Fruit fly (Drosophila melanogaster) whole organism, wandering third instar larva: Measurements from ENCODE around the gene CG33552.

Experiments
- Abd-B ChIP-seq: fragments of >200 bp; optimal IDR thresholded peaks from 2 replicates; lab custom pipeline; 2017; ENCODE audit warnings: missing biosample characterization, missing genetic modification characterization
- CG32264 ChIP-seq: fragments of 200-800 bp; sonication (Bioruptor generic); optimal IDR thresholded peaks from 2 replicates; lab custom pipeline; 2016; ENCODE audit warnings: missing biosample characterization, missing genetic modification characterization
- CG9705 ChIP-seq: fragments of 200-800 bp; sonication (Bioruptor generic); optimal IDR thresholded peaks from 2 replicates; lab custom pipeline; 2018; ENCODE audit warnings: missing biosample characterization, mild to moderate bottlenecking, missing genetic modification characterization
- CrebA ChIP-seq: fragments of 200-800 bp; sonication (Bioruptor generic); optimal IDR thresholded peaks from 2 replicates; lab custom pipeline; 2016; ENCODE audit warnings: missing biosample characterization, mild to moderate bottlenecking, missing genetic modification characterization, borderline replicate concordance
- Dfd ChIP-seq: fragments of >200 bp; optimal IDR thresholded peaks from 2 replicates; lab custom pipeline; 2017; ENCODE audit warnings: missing biosample characterization, missing genetic modification characterization
- Dif ChIP-seq: fragments of 200-275, 200-300 bp; sonication (Bioruptor generic); optimal IDR thresholded peaks from 2 replicates; lab custom pipeline; 2018; ENCODE audit warnings: missing biosample characterization, missing genetic modification characterization; ENCODE audit not compliant: partially characterized antibody
- GATAd ChIP-seq: sonication (Bioruptor generic); optimal IDR thresholded peaks from 2 replicates; lab custom pipeline; 2016; ENCODE audit warnings: missing biosample characterization, missing genetic modification characterization
- HLH106 ChIP-seq: fragments of 200-800 bp; optimal IDR thresholded peaks from 3 replicates; lab custom pipeline; 2019; ENCODE audit warnings: missing biosample characterization, mild to moderate bottlenecking, missing genetic modification characterization, moderate library complexity
- Hnf4 ChIP-seq: fragments of 200-800 bp; sonication (Bioruptor generic); optimal IDR thresholded peaks from 2 replicates; lab custom pipeline; 2016; ENCODE audit warnings: missing biosample characterization, mild to moderate bottlenecking, missing genetic modification characterization
- Hr78 ChIP-seq: fragments of >200 bp; optimal IDR thresholded peaks from 2 replicates; lab custom pipeline; 2017; ENCODE audit warnings: missing biosample characterization, missing genetic modification characterization
- Hr83 ChIP-seq: fragments of 200-300 bp; sonication (Bioruptor generic); optimal IDR thresholded peaks from 2 replicates; lab custom pipeline; 2016; ENCODE audit warnings: missing biosample characterization, mild to moderate bottlenecking, missing genetic modification characterization, moderate library complexity; ENCODE audit not compliant: poor library complexity, severe bottlenecking
- Jra ChIP-seq: sonication (Bioruptor generic); optimal IDR thresholded peaks from 2 replicates; lab custom pipeline; 2016; ENCODE audit warnings: missing biosample characterization, missing genetic modification characterization
- Mio ChIP-seq: sonication (Bioruptor generic); optimal IDR thresholded peaks from 2 replicates; lab custom pipeline; 2016; ENCODE audit warnings: missing biosample characterization, missing genetic modification characterization
- Myc ChIP-seq: fragments of >200 bp; optimal IDR thresholded peaks from 2 replicates; lab custom pipeline; 2017
- N ChIP-seq: fragments of >200 bp; optimal IDR thresholded peaks from 2 replicates; lab custom pipeline; 2018; ENCODE audit warnings: missing biosample characterization, missing external identifiers, missing genetic modification characterization
- OdsH ChIP-seq: fragments of 200-800 bp; sonication (Bioruptor generic); optimal IDR thresholded peaks from 2 replicates; lab custom pipeline; 2016; ENCODE audit warnings: missing biosample characterization, mild to moderate bottlenecking, missing genetic modification characterization
- Rel ChIP-seq, 2 experiments: fragments of 200-800 bp; sonication (Bioruptor generic) in 1 of 2; optimal IDR thresholded peaks; 2 replicates in 1 of 2; 3 replicates in 1 of 2; lab custom pipeline; 2016 to 2019; ENCODE audit warnings: mild to moderate bottlenecking in 2 of 2, missing biosample characterization in 2 of 2, missing genetic modification characterization in 2 of 2, moderate library complexity in 1 of 2
- Sp1 ChIP-seq: fragments of 200-800 bp; sonication (Bioruptor generic); optimal IDR thresholded peaks from 3 replicates; lab custom pipeline; 2019; ENCODE audit warnings: missing biosample characterization, mild to moderate bottlenecking, missing genetic modification characterization, moderate library complexity
- Vsx2 ChIP-seq: fragments of 200-300, 225-300 bp; sonication (Bioruptor generic); optimal IDR thresholded peaks from 2 replicates; lab custom pipeline; 2018; ENCODE audit warnings: missing biosample characterization, missing genetic modification characterization; ENCODE audit not compliant: partially characterized antibody
- br ChIP-seq: fragments of 200-800 bp; sonication (Bioruptor generic); optimal IDR thresholded peaks from 2 replicates; lab custom pipeline; 2016; ENCODE audit warnings: missing biosample characterization, missing genetic modification characterization
- brk ChIP-seq: fragments of 200-800 bp; sonication (Bioruptor generic); optimal IDR thresholded peaks from 2 replicates; lab custom pipeline; 2016; ENCODE audit warnings: missing biosample characterization, mild to moderate bottlenecking, missing genetic modification characterization
- dl ChIP-seq, 2 experiments: fragments of 175-275, 200-275 bp in 1 of 2; fragments of 200-275 bp in 1 of 2; sonication (Bioruptor generic); optimal IDR thresholded peaks; lab custom pipeline; 2018; ENCODE audit warnings: mild to moderate bottlenecking in 2 of 2, missing biosample characterization in 2 of 2, missing genetic modification characterization in 2 of 2, moderate library complexity in 2 of 2; ENCODE audit not compliant: partially characterized antibody in 2 of 2, insufficient read depth in 1 of 2
- dmrt93B ChIP-seq: fragments of 200-800 bp; sonication (Bioruptor generic); optimal IDR thresholded peaks from 2 replicates; lab custom pipeline; 2018; ENCODE audit warnings: missing biosample characterization, mild to moderate bottlenecking, missing genetic modification characterization
- dsf ChIP-seq: sonication (Bioruptor generic); optimal IDR thresholded peaks from 2 replicates; lab custom pipeline; 2016; ENCODE audit warnings: missing biosample characterization, missing genetic modification characterization, borderline replicate concordance
- ey ChIP-seq: fragments of 200-800 bp; sonication (Bioruptor generic); optimal IDR thresholded peaks from 2 replicates; lab custom pipeline; 2016; ENCODE audit warnings: missing biosample characterization, missing genetic modification characterization
- foxo ChIP-seq, 2 experiments: fragments of 200-800 bp; sonication (Bioruptor generic); optimal IDR thresholded peaks; 2 replicates in 1 of 2; 3 replicates in 1 of 2; lab custom pipeline; 2016 to 2017; ENCODE audit warnings: missing biosample characterization in 2 of 2, missing genetic modification characterization in 2 of 2
- fru ChIP-seq: fragments of 200-800 bp; sonication (Bioruptor generic); optimal IDR thresholded peaks from 3 replicates; lab custom pipeline; 2016; ENCODE audit warnings: missing biosample characterization, mild to moderate bottlenecking, missing genetic modification characterization
- h ChIP-seq: fragments of 200-800 bp; sonication (Bioruptor generic); optimal IDR thresholded peaks from 3 replicates; lab custom pipeline; 2016; ENCODE audit warnings: missing biosample characterization, mild to moderate bottlenecking, missing genetic modification characterization
- jim ChIP-seq: fragments of 175-275, 200-325 bp; sonication (Bioruptor generic); optimal IDR thresholded peaks from 2 replicates; lab custom pipeline; 2016; ENCODE audit warnings: missing biosample characterization, mild to moderate bottlenecking, missing genetic modification characterization
- lola ChIP-seq: fragments of >200 bp; optimal IDR thresholded peaks from 2 replicates; lab custom pipeline; 2017; ENCODE audit warnings: missing biosample characterization, missing genetic modification characterization
- pan ChIP-seq: fragments of >200 bp; optimal IDR thresholded peaks from 2 replicates; lab custom pipeline; 2017
- psq ChIP-seq: fragments of 200-800 bp; sonication (Bioruptor generic); optimal IDR thresholded peaks from 3 replicates; lab custom pipeline; 2017; ENCODE audit warnings: missing biosample characterization, mild to moderate bottlenecking, missing genetic modification characterization, moderate library complexity
- rgr ChIP-seq: fragments of 200-800 bp; sonication (Bioruptor generic); optimal IDR thresholded peaks from 3 replicates; lab custom pipeline; 2016; ENCODE audit warnings: missing biosample characterization, mild to moderate bottlenecking, missing genetic modification characterization
- sage ChIP-seq: fragments of 200-800 bp; sonication (Bioruptor generic); optimal IDR thresholded peaks from 2 replicates; lab custom pipeline; 2016; ENCODE audit warnings: missing biosample characterization, mild to moderate bottlenecking, missing genetic modification characterization
- sv ChIP-seq: fragments of 200-800 bp; sonication (Bioruptor generic); optimal IDR thresholded peaks from 3 replicates; lab custom pipeline; 2016; ENCODE audit warnings: missing biosample characterization, missing genetic modification characterization
- tai ChIP-seq: sonication (Bioruptor generic); optimal IDR thresholded peaks from 2 replicates; lab custom pipeline; 2016; ENCODE audit warnings: missing biosample characterization, missing genetic modification characterization
- usp ChIP-seq: fragments of >200 bp; optimal IDR thresholded peaks from 2 replicates; lab custom pipeline; 2017; ENCODE audit warnings: missing biosample characterization, missing genetic modification characterization
- woc ChIP-seq: sonication (Bioruptor generic); optimal IDR thresholded peaks from 2 replicates; lab custom pipeline; 2016; ENCODE audit warnings: missing biosample characterization, mild to moderate bottlenecking, missing genetic modification characterization

Gene CG33552

dm6 chr2L:16715133-16715833 is 33.0 kb downstream of the CG33552 start:
- no peak for TF ChIP-seq Hr78 (GFP tag; lab: Kevin White, UChicago)
- TF ChIP-seq Mio (GFP tag; lab: Kevin White, UChicago) = no peak
- TF ChIP-seq, all 38 proteins: peak for 0

DNA sequence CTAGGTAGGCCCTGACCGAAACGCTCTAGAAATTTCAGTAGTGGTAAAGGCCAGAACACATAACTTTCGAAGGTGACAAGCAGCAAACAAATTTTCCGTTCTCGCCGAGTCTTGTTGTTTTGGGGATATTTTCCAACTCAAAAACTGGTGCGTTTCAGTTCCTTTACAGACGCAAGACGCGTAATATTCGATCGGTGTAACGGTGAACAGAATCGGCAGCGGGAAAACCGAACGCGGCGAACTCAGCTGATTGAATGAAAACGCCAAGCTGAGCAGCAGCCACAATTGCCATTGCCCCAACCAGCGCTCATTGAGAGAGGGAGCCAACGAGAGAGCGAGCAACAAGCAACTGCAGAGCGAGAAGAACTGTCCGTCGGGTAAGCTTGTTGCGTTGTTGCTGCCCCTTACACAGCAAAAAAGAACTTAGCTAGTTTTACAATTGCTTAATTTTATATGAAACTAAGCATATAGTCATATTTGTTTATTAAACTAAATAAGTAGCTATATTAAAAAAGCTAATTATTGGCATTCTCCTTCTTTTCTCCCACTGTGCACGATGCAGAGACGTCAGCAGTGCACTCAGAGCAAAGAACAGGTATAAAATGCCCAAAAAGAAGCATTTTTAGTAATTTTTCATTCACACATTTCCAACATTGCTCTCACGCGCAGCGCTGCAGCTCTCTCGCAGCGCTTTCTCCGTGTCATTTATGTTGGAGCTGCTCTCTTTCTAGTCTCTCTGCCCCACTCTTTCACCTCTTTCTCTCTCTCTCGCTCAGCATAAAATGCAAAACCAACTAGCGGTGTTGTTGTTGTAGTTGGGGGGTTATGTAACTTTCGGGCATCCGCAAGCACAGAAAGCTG is 33.8 kb downstream of the CG33552 start, which contains the start of the genes Cyt-c-d and CG31808:
Gene Cyt-c-d, plus strand, starts transcription at position 51 of the 861 bp plus-strand sequence.
Gene CG31808, minus strand, starts transcription at position 355 of the 861 bp plus-strand sequence.
- TF ChIP-seq Sp1 (GFP tag; lab: Kevin White, UChicago) (peak; percentile 94), woc (GFP tag; lab: Kevin White, UChicago) (peak; percentile 92), psq (GFP tag; lab: Kevin White, UChicago) (peak; percentile 91), N (GFP tag; lab: Kevin White, UChicago) (no peak), Vsx2 (GFP tag; lab: Kevin White, UChicago) (no peak), Mio (GFP tag; lab: Kevin White, UChicago) (no peak), OdsH (GFP tag; lab: Kevin White, UChicago) (peak; percentile 95), Hr78 (GFP tag; lab: Kevin White, UChicago) (no peak), brk (peak; percentile 92), dl (GFP tag; optimal IDR thresholded peaks at IDR 0.05; lab: Kevin White, UChicago; ENCODE audit: insufficient read depth in 1 of 2, partially characterized antibody in 2 of 2) (peak; percentile 52 to 85), HLH106 (tag; lab: Kevin White, UChicago) (peak; percentile 95), sage (GFP tag; lab: Kevin White, UChicago) (peak; percentile 95), Hr83 (peak; percentile 11), dmrt93B (peak; percentile 88), CG9705 (GFP tag; lab: Kevin White, UChicago) (peak; percentile 78), ey (GFP tag; lab: Kevin White, UChicago) (peak; percentile 95), usp (no peak), dsf (GFP tag; lab: Kevin White, UChicago) (peak; percentile 71), Dif (GFP tag; lab: Kevin White, UChicago) (peak; percentile 93), lola (GFP tag; lab: Kevin White, UChicago) (no peak), CG32264 (GFP tag; lab: Kevin White, UChicago) (peak; percentile 81), rgr (GFP tag; lab: Kevin White, UChicago) (peak; percentile 94), foxo (GFP tag; optimal IDR thresholded peaks at IDR 0.05; lab: Kevin White, UChicago) (peak; percentile 11 to 95), Abd-B (GFP tag; lab: Kevin White, UChicago) (no peak), CrebA (GFP tag; lab: Kevin White, UChicago) (peak; percentile 75), pan (lab: Kevin White, UChicago) (no peak), Dfd (GFP tag; lab: Kevin White, UChicago) (no peak), Myc (no peak), h (peak; percentile 97), GATAd (GFP tag; lab: Kevin White, UChicago) (peak; percentile 24), tai (GFP tag; lab: Kevin White, UChicago) (peak; percentile 87), Hnf4 (GFP tag; lab: Kevin White, UChicago) (peak; percentile 93), jim (GFP tag; lab: Kevin White, UChicago) (no peak), Jra (GFP tag; lab: Kevin White, UChicago) (peak; percentile 89), Rel (GFP tag; optimal IDR thresholded peaks at IDR 0.05; lab: Kevin White, UChicago) (peak; percentile 85), Rel (tag; optimal IDR thresholded peaks at IDR 0.05; lab: Kevin White, UChicago) (peak; percentile 64), fru (GFP tag; lab: Kevin White, UChicago) (peak; percentile 96), sv (GFP tag; lab: Kevin White, UChicago) (peak; percentile 96), br (GFP tag; lab: Kevin White, UChicago) (peak; percentile 95)
